Fruit fly (Drosophila melanogaster) whole organism, embryonic: ENCODE results near the gene wls.

Experiments used
- Bteb2 ChIP-seq: fragments of 200-800 bp; sonication (Bioruptor generic); optimal IDR thresholded peaks from 2 replicates; lab custom pipeline; 2016; ENCODE audit warnings: missing biosample characterization, missing genetic modification characterization
- CG11247 ChIP-seq: fragments of 200-800 bp; sonication (Bioruptor generic); IDR thresholded peaks from 2 replicates; pipeline ENCODE4 v1.3.6; 2022; ENCODE audit warnings: missing biosample characterization, missing genetic modification characterization
- CG12744 ChIP-seq: fragments of 200-800 bp; sonication (Bioruptor generic); optimal IDR thresholded peaks from 2 replicates; lab custom pipeline; 2016; ENCODE audit warnings: missing biosample characterization, missing genetic modification characterization
- CG14710 ChIP-seq: fragments of 200-800 bp; sonication (Bioruptor generic); optimal IDR thresholded peaks from 3 replicates; lab custom pipeline; 2019; ENCODE audit warnings: missing biosample characterization, mild to moderate bottlenecking, missing genetic modification characterization, moderate library complexity
- CG15073 ChIP-seq: fragments of 200-800 bp; sonication (Bioruptor generic); optimal IDR thresholded peaks from 2 replicates; lab custom pipeline; 2016; ENCODE audit warnings: missing biosample characterization, missing genetic modification characterization
- CG15269 ChIP-seq: fragments of 200-800 bp; sonication (Bioruptor generic); optimal IDR thresholded peaks from 2 replicates; lab custom pipeline; 2018; ENCODE audit warnings: missing biosample characterization, mild to moderate bottlenecking, missing genetic modification characterization, moderate library complexity
- CG17829 ChIP-seq: fragments of 200-800 bp; optimal IDR thresholded peaks from 2 replicates; lab custom pipeline; 2019; ENCODE audit warnings: missing biosample characterization, mild to moderate bottlenecking, missing genetic modification characterization, moderate library complexity
- CG1792 ChIP-seq: fragments of 200-800 bp; sonication (Bioruptor generic); optimal IDR thresholded peaks from 2 replicates; lab custom pipeline; 2016; ENCODE audit warnings: missing biosample characterization, missing genetic modification characterization
- CG18262 ChIP-seq: fragments of 200-800 bp; optimal IDR thresholded peaks from 3 replicates; lab custom pipeline; 2019; ENCODE audit warnings: missing biosample characterization, mild to moderate bottlenecking, missing genetic modification characterization, moderate library complexity
- CG2116 ChIP-seq: fragments of 200-800 bp; sonication (Bioruptor generic); optimal IDR thresholded peaks from 3 replicates; lab custom pipeline; 2018; ENCODE audit warnings: missing biosample characterization, mild to moderate bottlenecking, missing genetic modification characterization
- CG2712 ChIP-seq: fragments of 200-800 bp; optimal IDR thresholded peaks from 3 replicates; lab custom pipeline; 2019; ENCODE audit warnings: missing biosample characterization, mild to moderate bottlenecking, missing genetic modification characterization, moderate library complexity
- CG30020 ChIP-seq: fragments of 200-800 bp; optimal IDR thresholded peaks from 2 replicates; lab custom pipeline; 2019; ENCODE audit warnings: missing biosample characterization, mild to moderate bottlenecking, missing genetic modification characterization, moderate library complexity
- CG33557 ChIP-seq: fragments of 200-800 bp; sonication (Bioruptor generic); optimal IDR thresholded peaks from 2 replicates; lab custom pipeline; 2019; ENCODE audit warnings: missing biosample characterization, mild to moderate bottlenecking, missing genetic modification characterization, moderate library complexity
- CG3838 ChIP-seq: fragments of 200-800 bp; sonication (Bioruptor generic); optimal IDR thresholded peaks from 3 replicates; lab custom pipeline; 2016; ENCODE audit warnings: missing biosample characterization, missing genetic modification characterization
- CG42726 ChIP-seq: fragments of 200-800 bp; sonication (Bioruptor generic); IDR thresholded peaks from 2 replicates; pipeline ENCODE4 v1.3.6; 2022; ENCODE audit warnings: missing biosample characterization, missing genetic modification characterization; ENCODE audit not compliant: partially characterized antibody
- CG4707 ChIP-seq: fragments of 200-800 bp; sonication (Bioruptor generic); optimal IDR thresholded peaks from 2 replicates; lab custom pipeline; 2018; ENCODE audit warnings: missing biosample characterization, mild to moderate bottlenecking, missing genetic modification characterization, moderate library complexity
- CG7372 ChIP-seq: fragments of 200-800 bp; sonication (Bioruptor generic); IDR thresholded peaks from 2 replicates; pipeline ENCODE4 v1.3.6; 2022; ENCODE audit warnings: missing biosample characterization, missing genetic modification characterization
- CG9437 ChIP-seq: fragments of 200-800 bp; sonication (Bioruptor generic); optimal IDR thresholded peaks from 2 replicates; lab custom pipeline; 2018; ENCODE audit warnings: missing biosample characterization, mild to moderate bottlenecking, missing genetic modification characterization
- CoRest ChIP-seq: fragments of 200-800 bp; sonication (Bioruptor generic); optimal IDR thresholded peaks from 3 replicates; lab custom pipeline; 2018; ENCODE audit warnings: missing biosample characterization, mild to moderate bottlenecking, missing genetic modification characterization, moderate library complexity
- Dref ChIP-seq: fragments of 200-800 bp; sonication (Bioruptor generic); IDR thresholded peaks from 2 replicates; pipeline ENCODE4 v1.3.6; 2022; ENCODE audit warnings: missing biosample characterization, missing genetic modification characterization
- HLHmδ ChIP-seq: fragments of 200-800 bp; sonication (Bioruptor generic); optimal IDR thresholded peaks from 2 replicates; lab custom pipeline; 2018; ENCODE audit warnings: missing biosample characterization, mild to moderate bottlenecking, missing genetic modification characterization, moderate library complexity
- Hmr ChIP-seq: fragments of 200-800 bp; sonication (Bioruptor generic); optimal IDR thresholded peaks from 3 replicates; lab custom pipeline; 2017; ENCODE audit warnings: mild to moderate bottlenecking, missing biosample characterization, missing genetic modification reagents, missing genetic modification characterization
- Kr ChIP-seq: fragments of 200-800 bp; sonication (Bioruptor generic); optimal IDR thresholded peaks from 2 replicates; lab custom pipeline; 2017; ENCODE audit warnings: missing biosample characterization, mild to moderate bottlenecking, missing genetic modification characterization
- Lpt ChIP-seq: fragments of >200 bp; optimal IDR thresholded peaks from 2 replicates; lab custom pipeline; 2018; ENCODE audit warnings: missing biosample characterization, missing genetic modification characterization
- Meics ChIP-seq: fragments of 200-800 bp; sonication (Bioruptor generic); optimal IDR thresholded peaks from 2 replicates; lab custom pipeline; 2017; ENCODE audit warnings: missing biosample characterization, mild to moderate bottlenecking, missing genetic modification characterization
- NFAT ChIP-seq: fragments of 200-800 bp; sonication (Bioruptor generic); IDR thresholded peaks from 2 replicates; pipeline ENCODE4 v1.3.6; 2022; ENCODE audit warnings: missing biosample characterization, missing genetic modification characterization
- Rfx ChIP-seq: fragments of 200-800 bp; sonication (Bioruptor generic); IDR thresholded peaks from 2 replicates; pipeline ENCODE4 v1.3.6; 2022; ENCODE audit warnings: missing biosample characterization, missing genetic modification characterization
- Xrp1 ChIP-seq: fragments of 200-800 bp; sonication (Bioruptor generic); IDR thresholded peaks from 2 replicates; pipeline ENCODE4 v1.3.6; 2022; ENCODE audit warnings: missing biosample characterization, missing genetic modification characterization
- al ChIP-seq: fragments of 200-800 bp; sonication (Bioruptor generic); IDR thresholded peaks from 2 replicates; pipeline ENCODE4 v1.3.6; 2022; ENCODE audit warnings: missing biosample characterization, missing genetic modification characterization
- ap ChIP-seq: fragments of 200-800 bp; sonication (Bioruptor generic); IDR thresholded peaks from 2 replicates; pipeline ENCODE4 v1.3.6; 2022; ENCODE audit warnings: missing biosample characterization, missing genetic modification characterization
- bowl ChIP-seq: fragments of 200-800 bp; sonication (Bioruptor generic); IDR thresholded peaks from 2 replicates; pipeline ENCODE4 v1.3.6; 2022; ENCODE audit warnings: missing biosample characterization, missing genetic modification characterization
- dati ChIP-seq: fragments of 200-800 bp; sonication (Bioruptor generic); IDR thresholded peaks from 2 replicates; pipeline ENCODE4 v1.3.6; 2022; ENCODE audit warnings: missing biosample characterization, missing genetic modification characterization
- fd102C ChIP-seq: fragments of 200-800 bp; sonication (Bioruptor generic); optimal IDR thresholded peaks from 2 replicates; lab custom pipeline; 2018; ENCODE audit warnings: missing biosample characterization, mild to moderate bottlenecking, missing genetic modification characterization, moderate library complexity
- gce ChIP-seq: fragments of 200-800 bp; sonication (Bioruptor generic); IDR thresholded peaks from 3 replicates; pipeline ENCODE4 v1.3.6; 2022; ENCODE audit warnings: missing biosample characterization, missing genetic modification characterization
- grn ChIP-seq: fragments of 200-800 bp; sonication (Bioruptor generic); optimal IDR thresholded peaks from 3 replicates; lab custom pipeline; 2017; ENCODE audit warnings: missing biosample characterization, missing genetic modification characterization
- gro ChIP-seq: fragments of 200-800 bp; sonication (Bioruptor generic); optimal IDR thresholded peaks from 2 replicates; lab custom pipeline; 2016; ENCODE audit warnings: missing biosample characterization, missing genetic modification characterization
- gsb ChIP-seq: fragments of 200-800 bp; sonication (Bioruptor generic); IDR thresholded peaks from 2 replicates; pipeline ENCODE4 v1.3.6; 2022; ENCODE audit warnings: missing biosample characterization, missing genetic modification characterization
- gt ChIP-seq: fragments of 200-800 bp; sonication (Bioruptor generic); IDR thresholded peaks from 2 replicates; pipeline ENCODE4 v1.3.6; 2022; ENCODE audit warnings: missing biosample characterization, missing genetic modification characterization
- hkb ChIP-seq, 2 experiments: fragments of 200-800 bp in 1 of 2; fragments of >200 bp in 1 of 2; sonication (Bioruptor generic) in 1 of 2; IDR thresholded peaks in 1 of 2; optimal IDR thresholded peaks in 1 of 2; 2 replicates each; pipeline versions ENCODE4 v1.3.6 to Lab custom; 2017 to 2022; ENCODE audit warnings: missing biosample characterization in 1 of 2, missing genetic modification characterization in 1 of 2
- lbe ChIP-seq: fragments of 200-800 bp; sonication (Bioruptor generic); optimal IDR thresholded peaks from 2 replicates; lab custom pipeline; 2016; ENCODE audit warnings: missing biosample characterization, mild to moderate bottlenecking, missing genetic modification characterization
- lmd ChIP-seq: fragments of 200-800 bp; sonication (Bioruptor generic); IDR thresholded peaks from 2 replicates; pipeline ENCODE4 v1.3.6; 2022; ENCODE audit warnings: missing biosample characterization, missing genetic modification characterization
- maf-S ChIP-seq: fragments of 200-800 bp; sonication (Bioruptor generic); optimal IDR thresholded peaks from 2 replicates; lab custom pipeline; 2016; ENCODE audit warnings: missing biosample characterization, missing genetic modification characterization
- p53 ChIP-seq: fragments of 200-800 bp; sonication (Bioruptor generic); optimal IDR thresholded peaks from 2 replicates; lab custom pipeline; 2016; ENCODE audit warnings: missing biosample characterization, missing genetic modification characterization
- pfk ChIP-seq: fragments of 200-800 bp; sonication (Bioruptor generic); optimal IDR thresholded peaks from 2 replicates; lab custom pipeline; 2018; ENCODE audit warnings: missing biosample characterization, mild to moderate bottlenecking, missing genetic modification characterization, moderate library complexity
- prd ChIP-seq, 3 experiments: fragments of >200 bp in 2 of 3; fragments of 200-800 bp in 1 of 3; sonication (Bioruptor generic) in 1 of 3; optimal IDR thresholded peaks in 2 of 3; IDR thresholded peaks in 1 of 3; 2 replicates in 2 of 3; 3 replicates in 1 of 3; pipeline versions ENCODE4 v1.3.6 to Lab custom; 2017 to 2022; ENCODE audit warnings: missing biosample characterization in 1 of 3, missing genetic modification characterization in 1 of 3
- stc ChIP-seq: fragments of 200-800 bp; sonication (Bioruptor generic); IDR thresholded peaks from 2 replicates; pipeline ENCODE4 v1.3.6; 2022; ENCODE audit warnings: missing biosample characterization, missing genetic modification characterization
- tap ChIP-seq: fragments of 200-800 bp; optimal IDR thresholded peaks from 3 replicates; lab custom pipeline; 2019; ENCODE audit warnings: missing biosample characterization, mild to moderate bottlenecking, missing genetic modification characterization, moderate library complexity
- unc-4 ChIP-seq: fragments of 200-800 bp; sonication (Bioruptor generic); IDR thresholded peaks from 2 replicates; pipeline ENCODE4 v1.3.6; 2022; ENCODE audit warnings: missing biosample characterization, missing genetic modification characterization; ENCODE audit not compliant: partially characterized antibody
- zfh1 ChIP-seq: fragments of 200-800 bp; sonication (Bioruptor generic); IDR thresholded peaks from 3 replicates; pipeline ENCODE4 v1.3.6; 2022; ENCODE audit warnings: missing biosample characterization, missing genetic modification characterization

Gene wls

DNA sequence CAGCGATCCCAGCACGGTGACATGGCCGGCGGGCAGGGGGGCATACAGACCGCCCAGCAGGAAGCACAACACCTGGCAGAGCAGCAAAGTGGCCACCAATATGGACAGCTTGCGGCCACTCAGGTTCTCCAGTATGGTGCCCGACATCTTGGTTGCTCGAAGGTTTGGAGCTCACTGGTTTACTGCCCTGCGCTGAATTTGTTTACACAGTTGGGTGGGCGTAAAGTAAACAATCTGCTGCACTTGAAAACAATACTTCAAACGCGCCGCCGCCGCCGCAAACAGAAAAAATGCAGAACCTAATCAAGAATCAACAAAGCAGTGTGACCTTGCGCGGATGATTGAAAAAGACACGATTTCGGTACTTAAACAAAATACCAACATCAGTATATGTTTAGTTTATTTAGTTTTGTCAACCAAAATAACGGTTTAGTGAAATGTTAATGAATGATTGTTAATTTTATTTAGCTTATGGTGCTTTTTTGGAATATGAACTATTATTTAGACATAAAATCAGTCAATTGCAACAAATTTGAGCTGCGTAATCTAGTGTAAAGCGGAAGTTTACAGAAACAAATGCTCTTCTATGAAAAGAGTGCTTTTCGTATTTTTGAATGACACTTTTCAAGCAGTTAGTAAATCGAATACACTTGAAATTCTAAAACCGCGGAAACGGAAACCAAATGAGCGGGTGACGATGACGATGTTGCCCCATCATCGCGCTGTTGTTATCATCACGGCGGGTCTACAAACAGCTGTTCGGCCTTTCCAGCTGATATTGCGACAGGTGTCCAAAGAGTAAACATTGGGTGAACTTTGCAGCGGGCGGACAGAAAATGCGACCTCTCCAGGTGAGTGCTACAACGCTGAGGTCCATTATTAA is at the start of gene wls, which contains the start of gene Adck5 (continued):
- TF ChIP-seq Rfx (GFP tag; lab: Robert Waterston, UW): peak; percentile 70
- TF ChIP-seq CG17829 (tag; lab: Kevin White, UChicago): no peak
- TF ChIP-seq CG3838: no peak
- TF ChIP-seq dati (GFP tag; lab: Robert Waterston, UW): no peak
- TF ChIP-seq hkb (optimal IDR thresholded peaks at IDR 0.05; lab: Kevin White, UChicago): no peak
- peak; percentile 69 for TF ChIP-seq hkb (GFP tag; IDR thresholded peaks at IDR 0.05; lab: Robert Waterston, UW)
- no peak for TF ChIP-seq CG33557 (GFP tag; lab: Kevin White, UChicago)
- 0 out of 2 replicates have a peak, but pooled peaks have one; percentile 32 for TF ChIP-seq CG11247 (GFP tag; lab: Robert Waterston, UW)
- no peak for TF ChIP-seq gt (GFP tag; lab: Robert Waterston, UW)
- no peak for TF ChIP-seq bowl
- TF ChIP-seq Hmr (GFP tag; lab: Kevin White, UChicago): peak; percentile 81
- no peak for TF ChIP-seq gsb
- no peak for TF ChIP-seq Xrp1 (GFP tag; lab: Robert Waterston, UW)
- TF ChIP-seq NFAT (GFP tag; lab: Robert Waterston, UW): no peak
- TF ChIP-seq Bteb2 (GFP tag; lab: Kevin White, UChicago): peak; percentile 44
- TF ChIP-seq CG15269 (tag; lab: Kevin White, UChicago): no peak
- TF ChIP-seq unc-4 (GFP tag; lab: Robert Waterston, UW): no peak
- no peak for TF ChIP-seq tap (tag; lab: Kevin White, UChicago)
- TF ChIP-seq CG14710: peak; percentile 81
- TF ChIP-seq Kr (GFP tag; lab: Kevin White, UChicago): no peak
- peak; percentile 45 for TF ChIP-seq CG4707 (GFP tag; lab: Kevin White, UChicago)
- peak; percentile 60 for TF ChIP-seq CoRest (tag; lab: Kevin White, UChicago)
- TF ChIP-seq ap (GFP tag; lab: Robert Waterston, UW): no peak
- TF ChIP-seq lbe (GFP tag; lab: Kevin White, UChicago): peak; percentile 36
- peak; percentile 67 for TF ChIP-seq CG2116 (GFP tag; lab: Kevin White, UChicago)
- no peak for TF ChIP-seq CG7372 (GFP tag; lab: Robert Waterston, UW)
- TF ChIP-seq p53 (GFP tag; lab: Kevin White, UChicago): peak; percentile 7
- TF ChIP-seq Lpt (GFP tag; lab: Kevin White, UChicago): no peak
- TF ChIP-seq HLHmδ (GFP tag; lab: Kevin White, UChicago): peak; percentile 44
- peak; percentile 11 for TF ChIP-seq maf-S (GFP tag; lab: Kevin White, UChicago)
- TF ChIP-seq lmd (GFP tag; lab: Robert Waterston, UW): no peak
- TF ChIP-seq al: no peak
- TF ChIP-seq CG12744 (GFP tag; lab: Kevin White, UChicago): peak; percentile 59
- no peak for TF ChIP-seq Dref
- peak; percentile 30; the same call in 1 of the 2 replicates for TF ChIP-seq stc (GFP tag; lab: Robert Waterston, UW)
- no peak for TF ChIP-seq CG15073 (GFP tag; lab: Kevin White, UChicago)
- peak; percentile 76 for TF ChIP-seq Meics (GFP tag; lab: Kevin White, UChicago)
- no peak for TF ChIP-seq CG1792 (GFP tag; lab: Kevin White, UChicago)
- TF ChIP-seq zfh1: peak; percentile 40; the same call in 1 of the 3 replicates
- TF ChIP-seq CG18262 (tag; lab: Kevin White, UChicago): no peak
- no peak for TF ChIP-seq CG2712
- TF ChIP-seq CG30020 (tag; lab: Kevin White, UChicago): no peak
- peak; percentile 64; the same call in 1 of the 3 replicates for TF ChIP-seq gce (GFP tag; lab: Robert Waterston, UW)
- no peak for TF ChIP-seq prd (optimal IDR thresholded peaks at IDR 0.05; lab: Kevin White, UChicago)
- TF ChIP-seq prd (GFP tag; IDR thresholded peaks at IDR 0.05; lab: Robert Waterston, UW): no peak
- TF ChIP-seq gro: peak; percentile 40
- TF ChIP-seq CG9437 (GFP tag; lab: Kevin White, UChicago): peak; percentile 56
- no peak for TF ChIP-seq fd102C (GFP tag; lab: Kevin White, UChicago)
- TF ChIP-seq CG42726 (GFP tag; lab: Robert Waterston, UW): no peak
- no peak for TF ChIP-seq pfk (GFP tag; lab: Kevin White, UChicago)
- TF ChIP-seq grn: no peak
